Fruit fly (Drosophila melanogaster) whole organism, prepupa: ENCODE results near the gene CG32563.

Source experiments
- Blimp-1 ChIP-seq: fragments of 200-800 bp; sonication (Bioruptor generic); optimal IDR thresholded peaks from 3 replicates; lab custom pipeline; 2017; ENCODE audit warnings: missing biosample characterization, missing genetic modification characterization, mild to moderate bottlenecking, moderate library complexity, missing genetic modification reagents
- CG10631 ChIP-seq: fragments of 200-800 bp; sonication (Bioruptor generic); optimal IDR thresholded peaks from 2 replicates; lab custom pipeline; 2016; ENCODE audit warnings: missing biosample characterization, missing genetic modification characterization
- CG10669 ChIP-seq: fragments of 200-800 bp; sonication (Bioruptor generic); optimal IDR thresholded peaks from 3 replicates; lab custom pipeline; 2018; ENCODE audit warnings: missing biosample characterization, mild to moderate bottlenecking, missing genetic modification characterization, moderate library complexity
- CG11294 ChIP-seq: fragments of 200-800 bp; sonication (Bioruptor generic); IDR thresholded peaks from 2 replicates; pipeline ENCODE4 v1.3.6; 2022; ENCODE audit warnings: missing biosample characterization, missing genetic modification characterization
- CG11902 ChIP-seq: fragments of 200-800 bp; sonication (Bioruptor generic); optimal IDR thresholded peaks from 3 replicates; lab custom pipeline; 2016; ENCODE audit warnings: missing biosample characterization, missing genetic modification characterization
- CG15336 ChIP-seq: fragments of 200-800 bp; sonication (Bioruptor generic); IDR thresholded peaks from 2 replicates; pipeline ENCODE4 v1.3.6; 2022; ENCODE audit warnings: missing biosample characterization, missing genetic modification characterization
- CG1621 ChIP-seq: fragments of 200-800 bp; sonication (Bioruptor generic); optimal IDR thresholded peaks from 3 replicates; lab custom pipeline; 2018; ENCODE audit warnings: missing biosample characterization, mild to moderate bottlenecking, missing genetic modification characterization
- CG16779 ChIP-seq: fragments of 200-800 bp; sonication (Bioruptor generic); optimal IDR thresholded peaks from 3 replicates; lab custom pipeline; 2017; ENCODE audit warnings: missing biosample characterization, mild to moderate bottlenecking, missing genetic modification characterization
- CG3032 ChIP-seq: fragments of 200-800 bp; optimal IDR thresholded peaks from 2 replicates; lab custom pipeline; 2019; ENCODE audit warnings: missing biosample characterization, mild to moderate bottlenecking, missing genetic modification characterization, moderate library complexity
- CG31627 ChIP-seq: fragments of 200-800 bp; sonication (Bioruptor generic); optimal IDR thresholded peaks from 3 replicates; lab custom pipeline; 2016; ENCODE audit warnings: missing biosample characterization, missing genetic modification characterization
- CG34406 ChIP-seq: fragments of 200-800 bp; sonication (Bioruptor generic); optimal IDR thresholded peaks from 3 replicates; lab custom pipeline; 2016; ENCODE audit warnings: missing biosample characterization, missing genetic modification characterization
- CG3919 ChIP-seq: fragments of 200-800 bp; sonication (Bioruptor generic); optimal IDR thresholded peaks from 3 replicates; lab custom pipeline; 2016; ENCODE audit warnings: missing biosample characterization, missing genetic modification characterization
- CG4318 ChIP-seq: fragments of 200-800 bp; sonication (Bioruptor generic); optimal IDR thresholded peaks from 3 replicates; lab custom pipeline; 2017; ENCODE audit warnings: missing biosample characterization, mild to moderate bottlenecking, missing genetic modification characterization
- CG6163 ChIP-seq: fragments of 200-800 bp; sonication (Bioruptor generic); IDR thresholded peaks from 3 replicates; pipeline ENCODE4 v1.3.6; 2022; ENCODE audit warnings: missing biosample characterization, missing genetic modification characterization
- CG6276 ChIP-seq: fragments of 200-800 bp; sonication (Bioruptor generic); optimal IDR thresholded peaks from 2 replicates; lab custom pipeline; 2017; ENCODE audit warnings: missing biosample characterization, mild to moderate bottlenecking, missing genetic modification characterization
- CG6792 ChIP-seq: fragments of 200-800 bp; sonication (Bioruptor generic); optimal IDR thresholded peaks from 3 replicates; lab custom pipeline; 2016; ENCODE audit warnings: missing biosample characterization, missing genetic modification characterization
- CG6808 ChIP-seq: fragments of 200-800 bp; sonication (Bioruptor generic); optimal IDR thresholded peaks from 3 replicates; lab custom pipeline; 2017; ENCODE audit warnings: missing biosample characterization, missing genetic modification characterization, mild to moderate bottlenecking, moderate library complexity, missing genetic modification reagents
- CG6854 ChIP-seq: fragments of 200-800 bp; sonication (Bioruptor generic); optimal IDR thresholded peaks from 2 replicates; lab custom pipeline; 2017; ENCODE audit warnings: missing biosample characterization, mild to moderate bottlenecking, missing genetic modification characterization
- CG7368 ChIP-seq: fragments of 200-800 bp; sonication (Bioruptor generic); optimal IDR thresholded peaks from 3 replicates; lab custom pipeline; 2016; ENCODE audit warnings: missing biosample characterization, missing genetic modification characterization
- CG8119 ChIP-seq: fragments of 200-800 bp; sonication (Bioruptor generic); IDR thresholded peaks from 3 replicates; pipeline ENCODE4 v1.3.6; 2022; ENCODE audit warnings: missing biosample characterization, missing genetic modification characterization
- CG8319 ChIP-seq: fragments of 200-800 bp; sonication (Bioruptor generic); optimal IDR thresholded peaks from 3 replicates; lab custom pipeline; 2016; ENCODE audit warnings: missing biosample characterization, missing genetic modification characterization
- CG9139 ChIP-seq: fragments of 200-800 bp; sonication (Bioruptor generic); optimal IDR thresholded peaks from 3 replicates; lab custom pipeline; 2017; ENCODE audit warnings: missing biosample characterization, mild to moderate bottlenecking, missing genetic modification characterization
- Eip75B ChIP-seq: fragments of 200-800 bp; sonication (Bioruptor generic); optimal IDR thresholded peaks from 3 replicates; lab custom pipeline; 2016; ENCODE audit warnings: missing biosample characterization, missing genetic modification characterization
- Eip78C ChIP-seq: fragments of 200-800 bp; sonication (Bioruptor generic); peaks from one replicate; lab custom pipeline; 2016; ENCODE audit warnings: missing biosample characterization, missing genetic modification characterization
- Eip93F ChIP-seq: fragments of 200-800 bp; sonication (Bioruptor generic); optimal IDR thresholded peaks from 2 replicates; lab custom pipeline; 2016; ENCODE audit warnings: missing biosample characterization, mild to moderate bottlenecking, missing genetic modification characterization
- Ets21C ChIP-seq: fragments of 200-800 bp; sonication (Bioruptor generic); optimal IDR thresholded peaks from 3 replicates; lab custom pipeline; 2016; ENCODE audit warnings: missing biosample characterization, missing genetic modification characterization
- Gug ChIP-seq: fragments of 200-800 bp; sonication (Bioruptor generic); IDR thresholded peaks from 2 replicates; pipeline ENCODE4 v1.3.6; 2022; ENCODE audit warnings: missing biosample characterization, missing genetic modification characterization
- Hr38 ChIP-seq: sonication (Bioruptor generic); optimal IDR thresholded peaks from 2 replicates; lab custom pipeline; 2016; ENCODE audit warnings: missing biosample characterization, missing genetic modification characterization
- Hr39 ChIP-seq: fragments of 200-800 bp; sonication (Bioruptor generic); optimal IDR thresholded peaks from 2 replicates; lab custom pipeline; 2016; ENCODE audit warnings: missing biosample characterization, missing genetic modification characterization
- Hr4 ChIP-seq: fragments of 200-800 bp; sonication (Bioruptor generic); optimal IDR thresholded peaks from 3 replicates; lab custom pipeline; 2016; ENCODE audit warnings: missing biosample characterization, missing genetic modification characterization
- OdsH ChIP-seq: fragments of 200-800 bp; sonication (Bioruptor generic); optimal IDR thresholded peaks from 3 replicates; lab custom pipeline; 2016; ENCODE audit warnings: missing biosample characterization, missing genetic modification characterization
- Smox ChIP-seq: fragments of 200-800 bp; sonication (Bioruptor generic); optimal IDR thresholded peaks from 3 replicates; lab custom pipeline; 2016; ENCODE audit warnings: missing biosample characterization, missing genetic modification characterization
- Sox15 ChIP-seq: fragments of 200-800 bp; sonication (Bioruptor generic); optimal IDR thresholded peaks from 3 replicates; lab custom pipeline; 2016; ENCODE audit warnings: missing biosample characterization, missing genetic modification characterization
- achi ChIP-seq: fragments of 200-800 bp; sonication (Bioruptor generic); optimal IDR thresholded peaks from 3 replicates; lab custom pipeline; 2016; ENCODE audit warnings: missing biosample characterization, missing genetic modification characterization
- acj6 ChIP-seq: fragments of 200-800 bp; sonication (Bioruptor generic); optimal IDR thresholded peaks from 3 replicates; lab custom pipeline; 2016; ENCODE audit warnings: missing biosample characterization, missing genetic modification characterization
- dac ChIP-seq: fragments of 200-800 bp; sonication (Bioruptor generic); optimal IDR thresholded peaks from 2 replicates; lab custom pipeline; 2017; ENCODE audit warnings: missing biosample characterization, mild to moderate bottlenecking, missing genetic modification characterization
- dsx ChIP-seq: fragments of 200-800 bp; optimal IDR thresholded peaks from 3 replicates; lab custom pipeline; 2019; ENCODE audit warnings: missing biosample characterization, mild to moderate bottlenecking, missing genetic modification characterization, moderate library complexity; ENCODE audit not compliant: poor library complexity, severe bottlenecking
- eg ChIP-seq: fragments of 200-800 bp; sonication (Bioruptor generic); IDR thresholded peaks from 3 replicates; pipeline ENCODE4 v1.3.6; 2022; ENCODE audit warnings: missing biosample characterization, missing genetic modification characterization
- esn ChIP-seq: fragments of 200-800 bp; sonication (Bioruptor generic); optimal IDR thresholded peaks from 2 replicates; lab custom pipeline; 2016; ENCODE audit warnings: missing biosample characterization, mild to moderate bottlenecking, missing genetic modification characterization, moderate library complexity
- fd59A ChIP-seq: fragments of 200-800 bp; sonication (Bioruptor generic); optimal IDR thresholded peaks from 2 replicates; lab custom pipeline; 2017; ENCODE audit warnings: missing biosample characterization, mild to moderate bottlenecking, missing genetic modification characterization, missing genetic modification reagents
- net ChIP-seq: fragments of 200-800 bp; sonication (Bioruptor generic); optimal IDR thresholded peaks from 3 replicates; lab custom pipeline; 2016; ENCODE audit warnings: missing biosample characterization, missing genetic modification characterization
- pdm3 ChIP-seq: fragments of 200-800 bp; sonication (Bioruptor generic); optimal IDR thresholded peaks from 3 replicates; lab custom pipeline; 2016; ENCODE audit warnings: missing biosample characterization, missing genetic modification characterization
- spab ChIP-seq: fragments of 200-800 bp; sonication (Bioruptor generic); optimal IDR thresholded peaks from 2 replicates; lab custom pipeline; 2017; ENCODE audit warnings: missing biosample characterization, mild to moderate bottlenecking, missing genetic modification characterization, missing genetic modification reagents
- ss ChIP-seq, 2 experiments: fragments of 200-800 bp; sonication (Bioruptor generic); optimal IDR thresholded peaks; 2 replicates in 1 of 2; 3 replicates in 1 of 2; lab custom pipeline; 2017 to 2018; ENCODE audit warnings: mild to moderate bottlenecking in 2 of 2, missing biosample characterization in 2 of 2, missing genetic modification characterization in 2 of 2, moderate library complexity in 1 of 2
- topi ChIP-seq: fragments of 200-800 bp; sonication (Bioruptor generic); optimal IDR thresholded peaks from 3 replicates; lab custom pipeline; 2016; ENCODE audit warnings: missing biosample characterization, missing genetic modification characterization
- vri ChIP-seq: fragments of 200-800 bp; sonication (Bioruptor generic); optimal IDR thresholded peaks from 3 replicates; lab custom pipeline; 2016; ENCODE audit warnings: missing biosample characterization, mild to moderate bottlenecking, missing genetic modification characterization

The CG32563 gene

dm6 chrX:17176542-17176941, 31.7 kb upstream of the CG32563 start (continued):
- peak; percentile 70 for TF ChIP-seq eg (GFP tag; lab: Robert Waterston, UW)
- peak; percentile 73 for TF ChIP-seq CG8119 (GFP tag; lab: Robert Waterston, UW)
- peak; percentile 39 for TF ChIP-seq OdsH (GFP tag; lab: Kevin White, UChicago)
- TF ChIP-seq Gug = 0 out of 2 replicates have a peak, but pooled peaks have one; percentile 32
- no peak for TF ChIP-seq CG11902 (GFP tag; lab: Kevin White, UChicago)
- no peak for TF ChIP-seq Eip93F (GFP tag; lab: Kevin White, UChicago)

DNA sequence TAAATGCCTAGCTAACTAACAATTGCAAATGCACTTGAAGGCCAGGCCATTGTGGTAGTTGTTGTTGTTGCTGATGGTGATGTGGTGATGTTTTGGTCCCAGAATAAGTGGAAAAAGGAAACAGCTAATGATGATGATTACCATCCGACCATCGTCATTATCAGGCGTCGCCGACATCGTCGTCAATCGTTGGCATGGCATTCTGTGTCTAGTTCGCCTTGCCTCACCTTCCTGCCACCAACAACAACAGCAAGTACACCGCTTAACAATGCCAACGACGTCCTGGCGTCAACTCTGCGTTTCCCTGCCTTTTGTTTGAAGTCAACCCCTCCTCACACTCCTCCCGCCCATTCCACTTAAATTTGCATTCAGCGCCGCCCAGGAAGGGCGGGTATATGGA, 30.6 kb upstream of the CG32563 start:
- TF ChIP-seq CG6163 (GFP tag; lab: Robert Waterston, UW) (peak; percentile 38; the same call in 2 of the 3 replicates), CG1621 (tag; lab: Kevin White, UChicago) (no peak)

DNA sequence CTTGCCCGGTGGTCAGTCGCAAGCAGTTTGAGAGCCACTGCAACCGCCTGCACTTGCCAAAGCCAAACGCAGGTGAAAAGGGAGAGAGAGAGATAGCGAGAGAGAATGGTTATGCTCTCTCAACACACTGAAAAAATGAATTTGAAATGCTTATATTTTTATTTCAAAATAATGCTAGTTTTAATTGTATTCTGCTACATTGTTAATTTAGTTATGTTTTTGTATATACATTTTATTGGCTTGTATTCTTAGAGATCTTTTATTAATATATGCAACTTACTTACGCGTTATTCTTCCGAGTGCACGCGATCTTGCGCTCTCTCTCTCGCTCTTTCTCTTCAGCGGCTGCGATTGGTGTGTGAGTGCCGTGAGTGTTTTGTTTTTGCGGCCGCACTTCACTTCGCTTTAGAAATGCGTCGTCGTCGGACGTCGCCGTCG, 29.7 kb upstream of the CG32563 start:
- TF ChIP-seq net = peak; percentile 87
- peak; percentile 38 for TF ChIP-seq CG4318 (GFP tag; lab: Kevin White, UChicago)
- TF ChIP-seq CG9139 (GFP tag; lab: Kevin White, UChicago) = peak; percentile 95
- TF ChIP-seq Eip75B (GFP tag; lab: Kevin White, UChicago) = peak; percentile 98
- TF ChIP-seq CG6792 (GFP tag; lab: Kevin White, UChicago) = no peak
- TF ChIP-seq CG11902 (GFP tag; lab: Kevin White, UChicago) = peak; percentile 95
- no peak for TF ChIP-seq dac (GFP tag; lab: Kevin White, UChicago)
- peak; percentile 99 for TF ChIP-seq topi (GFP tag; lab: Kevin White, UChicago)
- TF ChIP-seq CG34406 (GFP tag; lab: Kevin White, UChicago) = peak; percentile 85
- TF ChIP-seq CG11294 = peak; percentile 98
- no peak for TF ChIP-seq CG31627 (GFP tag; lab: Kevin White, UChicago)
- peak; percentile 99 for TF ChIP-seq CG6163 (GFP tag; lab: Robert Waterston, UW)
- peak; percentile 98 for TF ChIP-seq CG7368
- TF ChIP-seq CG15336 = peak; percentile 100
- peak; percentile 29 for TF ChIP-seq achi
- peak; percentile 84 for TF ChIP-seq CG1621 (tag; lab: Kevin White, UChicago)
- peak; percentile 49 for TF ChIP-seq acj6 (GFP tag; lab: Kevin White, UChicago)
- TF ChIP-seq Ets21C (GFP tag; lab: Kevin White, UChicago) = no peak
- TF ChIP-seq CG10631 = peak; percentile 88
- TF ChIP-seq CG10669 (GFP tag; lab: Kevin White, UChicago) = peak; percentile 97
- TF ChIP-seq ss (GFP tag; optimal IDR thresholded peaks at IDR 0.05; lab: Kevin White, UChicago) = peak; percentile 98
- peak; percentile 92 for TF ChIP-seq Blimp-1 (GFP tag; lab: Kevin White, UChicago)
- peak; percentile 99 for TF ChIP-seq dsx (GFP tag; lab: Kevin White, UChicago)
- peak; percentile 95 for TF ChIP-seq spab (GFP tag; lab: Kevin White, UChicago)
- TF ChIP-seq Gug = peak; percentile 99
- TF ChIP-seq Hr38 = no peak
- TF ChIP-seq Smox (GFP tag; lab: Kevin White, UChicago) = no peak
- peak; percentile 99 for TF ChIP-seq eg (GFP tag; lab: Robert Waterston, UW)
- TF ChIP-seq CG6276 (GFP tag; lab: Kevin White, UChicago) = peak; percentile 97
- peak; percentile 97 for TF ChIP-seq CG6854 (GFP tag; lab: Kevin White, UChicago)
- TF ChIP-seq esn (GFP tag; lab: Kevin White, UChicago) = peak; percentile 13
- 0 out of 3 replicates have a peak, but pooled peaks have one; percentile 15 for TF ChIP-seq CG8119 (GFP tag; lab: Robert Waterston, UW)
- peak; percentile 97 for TF ChIP-seq Hr4 (GFP tag; lab: Kevin White, UChicago)
- peak; percentile 100 for TF ChIP-seq Eip78C (GFP tag; lab: Kevin White, UChicago)
- TF ChIP-seq Sox15 (GFP tag; lab: Kevin White, UChicago) = peak; percentile 84
- peak; percentile 96 for TF ChIP-seq Eip93F (GFP tag; lab: Kevin White, UChicago)
- peak; percentile 97 for TF ChIP-seq CG8319 (GFP tag; lab: Kevin White, UChicago)
- TF ChIP-seq Hr39 (GFP tag; lab: Kevin White, UChicago) = no peak
- peak; percentile 98 for TF ChIP-seq CG3919 (GFP tag; lab: Kevin White, UChicago)
- TF ChIP-seq vri = peak; percentile 31
- TF ChIP-seq CG16779 (tag; lab: Kevin White, UChicago) = peak; percentile 95
- TF ChIP-seq CG6808 (GFP tag; lab: Kevin White, UChicago) = peak; percentile 96
- TF ChIP-seq fd59A (GFP tag; lab: Kevin White, UChicago) = no peak
- TF ChIP-seq pdm3 = peak; percentile 27
- TF ChIP-seq CG3032 (tag; lab: Kevin White, UChicago) = peak; percentile 98
